Worm (Caenorhabditis elegans) whole organism, L1 larva: Measurements from ENCODE around the gene eel-1.

ENCODE experiments used
- ama-1 ChIP-seq: fragments of 150-350 bp; optimal IDR thresholded peaks from 2 replicates; lab custom pipeline; 2014
- lin-39 ChIP-seq: fragments of 150-350 bp; optimal IDR thresholded peaks from 2 replicates; lab custom pipeline; 2014; ENCODE audit warnings: missing biosample characterization, missing genetic modification reagents, missing genetic modification characterization

ce11 chrIV:2995372-2995771 lies 54.5 kb downstream of the eel-1 start, which contains the start of gene Y54G2A.26:
- no peak for TF ChIP-seq ama-1 (lab: Kevin White, UChicago)
- no peak for TF ChIP-seq lin-39
